Worm (Caenorhabditis elegans) whole organism, L4 larva: ENCODE data around the gene hil-4.

Experiments
- D1046.2 ChIP-seq: fragments of 200-800 bp; sonication (Bioruptor generic); IDR thresholded peaks from 2 replicates; pipeline ENCODE4 v1.3.6; 2022; ENCODE audit warnings: missing genetic modification characterization, missing compliant biosample characterization
- F10B5.3 ChIP-seq: sonication (generic microtip); optimal IDR thresholded peaks from 2 replicates; lab custom pipeline; 2016; ENCODE audit warnings: mild to moderate bottlenecking, missing genetic modification characterization, missing compliant biosample characterization
- ZK546.5 ChIP-seq, 2 experiments: sonication (generic microtip); optimal IDR thresholded peaks; 2 replicates each; lab custom pipeline; 2017; ENCODE audit warnings: missing biosample characterization in 2 of 2, missing genetic modification characterization in 2 of 2
- ceh-32 ChIP-seq: sonication (generic microtip); optimal IDR thresholded peaks from 2 replicates; lab custom pipeline; 2016; ENCODE audit warnings: mild to moderate bottlenecking, missing genetic modification characterization, missing compliant biosample characterization; ENCODE audit not compliant: poor library complexity
- ces-1 ChIP-seq: fragments of 150-350 bp; sonication (generic microtip); optimal IDR thresholded peaks from 4 replicates; lab custom pipeline; 2014; ENCODE audit warnings: missing biosample characterization, missing genetic modification reagents, missing genetic modification characterization
- dve-1 ChIP-seq: sonication (generic microtip); optimal IDR thresholded peaks from 2 replicates; lab custom pipeline; 2017; ENCODE audit warnings: antibody characterized with exemption, mild to moderate bottlenecking, missing genetic modification characterization, missing compliant biosample characterization; ENCODE audit not compliant: insufficient read depth
- fos-1 ChIP-seq: fragments of 150-350 bp; optimal IDR thresholded peaks from 2 replicates; lab custom pipeline; 2014; ENCODE audit warnings: missing biosample characterization, missing genetic modification characterization
- mdl-1 ChIP-seq, 2 experiments: fragments of 150-350 bp in 1 of 2; sonication (generic microtip) in 1 of 2; optimal IDR thresholded peaks; 2 replicates each; lab custom pipeline; 2014 to 2017; ENCODE audit warnings: missing biosample characterization in 2 of 2, missing genetic modification characterization in 2 of 2
- nhr-11 ChIP-seq: fragments of 150-350 bp; optimal IDR thresholded peaks from 2 replicates; lab custom pipeline; 2014; ENCODE audit warnings: missing biosample characterization, missing genetic modification characterization
- nhr-25 ChIP-seq: sonication (generic microtip); optimal IDR thresholded peaks from 2 replicates; lab custom pipeline; 2017; ENCODE audit warnings: missing genetic modification characterization, mild to moderate bottlenecking, missing compliant biosample characterization, antibody characterized with exemption, moderate library complexity, borderline replicate concordance; ENCODE audit not compliant: insufficient read depth
- nhr-28 ChIP-seq: fragments of 150-350 bp; optimal IDR thresholded peaks from 2 replicates; lab custom pipeline; 2014; ENCODE audit warnings: missing biosample characterization, missing genetic modification characterization
- pha-4 ChIP-seq, 2 experiments: fragments of 150-350 bp in 1 of 2; fragments of 200-800 bp in 1 of 2; sonication (Bioruptor generic) in 1 of 2; IDR thresholded peaks in 1 of 2; optimal IDR thresholded peaks in 1 of 2; 2 replicates each; pipeline versions ENCODE4 v1.3.6 to Lab custom; 2014 to 2022; ENCODE audit warnings: missing genetic modification characterization in 2 of 2, missing genetic modification reagents in 2 of 2, missing biosample characterization in 1 of 2, missing compliant biosample characterization in 1 of 2
- unc-130 ChIP-seq: sonication (generic microtip); optimal IDR thresholded peaks from 2 replicates; lab custom pipeline; 2016; ENCODE audit warnings: missing genetic modification reagents, missing genetic modification characterization, missing compliant biosample characterization
- ztf-11 ChIP-seq: fragments of 150-350 bp; optimal IDR thresholded peaks from 2 replicates; lab custom pipeline; 2014; ENCODE audit warnings: missing biosample characterization, missing genetic modification characterization

DNA sequence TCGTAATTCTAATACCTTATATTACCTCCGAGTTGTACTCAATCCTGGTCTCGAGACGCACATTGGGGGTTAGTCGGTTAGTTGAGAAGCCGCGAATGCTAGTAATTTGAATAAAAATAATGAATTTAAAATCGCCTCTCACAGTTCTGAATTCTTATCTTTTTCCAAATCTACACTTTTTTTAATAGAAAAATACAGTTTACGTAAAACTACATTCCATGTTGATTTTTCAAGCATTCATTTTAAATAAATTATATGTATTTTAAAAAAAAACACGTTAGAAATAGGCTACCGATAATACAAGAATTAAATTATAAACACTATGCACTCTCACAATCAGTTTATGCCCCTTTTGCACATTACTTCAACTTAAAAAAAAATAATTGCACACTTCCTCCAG, 15.5 kb downstream of the hil-4 start, which contains the start of gene C18G1.9:
- TF ChIP-seq ces-1 (GFP tag; lab: Kevin White, UChicago): no peak
- no peak for TF ChIP-seq dve-1 (tag; lab: Kevin White, UChicago)
- TF ChIP-seq ztf-11 (tag; lab: Kevin White, UChicago): no peak
- no peak for TF ChIP-seq ceh-32 (tag; lab: Kevin White, UChicago)
- TF ChIP-seq nhr-28 (tag; lab: Kevin White, UChicago): no peak
- no peak for TF ChIP-seq pha-4 (GFP tag; IDR thresholded peaks at IDR 0.05; lab: Robert Waterston, UW)
- TF ChIP-seq pha-4 (tag; optimal IDR thresholded peaks at IDR 0.05; lab: Kevin White, UChicago): no peak
- no peak for TF ChIP-seq fos-1
- TF ChIP-seq ZK546.5 (tag; optimal IDR thresholded peaks at IDR 0.05; lab: Kevin White, UChicago): no peak
- no peak for TF ChIP-seq nhr-25 (tag; lab: Kevin White, UChicago)
- TF ChIP-seq mdl-1 (tag; optimal IDR thresholded peaks at IDR 0.05; lab: Kevin White, UChicago): no peak
- TF ChIP-seq F10B5.3: no peak
- TF ChIP-seq unc-130 (GFP tag; lab: Kevin White, UChicago): no peak
- no peak for TF ChIP-seq nhr-11 (tag; lab: Kevin White, UChicago)
- no peak for TF ChIP-seq D1046.2 (GFP tag; lab: Robert Waterston, UW)
